Worm (Caenorhabditis elegans): ENCODE measurements around the gene oatr-1.

Gene oatr-1

ce11 chrIII:6344737-6345136 is 51.2 kb downstream of the oatr-1 start:
- TF ChIP-seq C06A6.2 (GFP tag; conservative IDR thresholded peaks at IDR 0.05), result no peak
- peak; percentile 80 for TF ChIP-seq K12H6.12 (tag; optimal IDR thresholded peaks at IDR 0.05)
- no peak for TF ChIP-seq nhr-90 (tag; optimal IDR thresholded peaks at IDR 0.05)
- peak; percentile 63; the same call in 1 of the 2 replicates for TF ChIP-seq mcd-1 (GFP tag; IDR thresholded peaks at IDR 0.05)
- no peak for TF ChIP-seq ccch-3 (GFP tag; optimal IDR thresholded peaks at IDR 0.05)
- no peak for TF ChIP-seq ztf-25 (GFP tag; IDR thresholded peaks at IDR 0.05)
- no peak for TF ChIP-seq sea-2 (GFP tag; IDR thresholded peaks at IDR 0.05)
- TF ChIP-seq nhr-179 (tag; optimal IDR thresholded peaks at IDR 0.05), result no peak
- TF ChIP-seq zfh-2 (GFP tag; conservative IDR thresholded peaks at IDR 0.05), result no peak
- no peak for TF ChIP-seq egl-18 (GFP tag; IDR thresholded peaks at IDR 0.05)
- no peak; the same call in 1 of the 2 replicates for TF ChIP-seq madf-8 (GFP tag; conservative IDR thresholded peaks at IDR 0.05)
- no peak for TF ChIP-seq F52B5.7 (tag; optimal IDR thresholded peaks at IDR 0.05)
- peak; percentile 92 for TF ChIP-seq lsl-1 (GFP tag; optimal IDR thresholded peaks at IDR 0.05)
- peak; percentile 17 for TF ChIP-seq dpl-1 (GFP tag; optimal IDR thresholded peaks at IDR 0.05)
- peak; percentile 97 for TF ChIP-seq hmg-1.2 (GFP tag; IDR thresholded peaks at IDR 0.05)
- TF ChIP-seq hlh-12 (tag; optimal IDR thresholded peaks at IDR 0.05), result no peak
- TF ChIP-seq atf-7 (tag; optimal IDR thresholded peaks at IDR 0.05), result peak; percentile 12
- no peak for TF ChIP-seq snpc-3.4 (tag; optimal IDR thresholded peaks at IDR 0.05)
- no peak for TF ChIP-seq zim-3 (tag; optimal IDR thresholded peaks at IDR 0.05)
- no peak for TF ChIP-seq akir-1 (GFP tag; optimal IDR thresholded peaks at IDR 0.05)
- peak; percentile 54 for TF ChIP-seq tlf-1 (GFP tag; optimal IDR thresholded peaks at IDR 0.05)
- peak; percentile 41 for TF ChIP-seq F23B12.7 (tag; optimal IDR thresholded peaks at IDR 0.05; ENCODE audit: insufficient read depth)
- TF ChIP-seq lin-35 (GFP tag; optimal IDR thresholded peaks at IDR 0.05), result peak in 1 of 3 experiments; percentile 56
- peak; percentile 70 for TF ChIP-seq lin-54 (GFP tag; optimal IDR thresholded peaks at IDR 0.05)
- peak; percentile 63 for TF ChIP-seq repo-1 (tag; optimal IDR thresholded peaks at IDR 0.05)
- TF ChIP-seq ztf-28 (GFP tag; IDR thresholded peaks at IDR 0.05), result no peak
- TF ChIP-seq unc-130 (GFP tag; optimal IDR thresholded peaks at IDR 0.05), result no peak
- TF ChIP-seq nhr-80 (tag; optimal IDR thresholded peaks at IDR 0.05), result peak; percentile 47
- TF ChIP-seq aptf-3 (GFP tag; IDR thresholded peaks at IDR 0.05), result no peak
- TF ChIP-seq lsy-27 (tag; optimal IDR thresholded peaks at IDR 0.05; ENCODE audit: borderline replicate concordance, insufficient read depth), result no peak
- TF ChIP-seq rpc-1 (optimal IDR thresholded peaks at IDR 0.05), result no peak
- no peak for TF ChIP-seq rpc-1 (tag; optimal IDR thresholded peaks at IDR 0.05)
- TF ChIP-seq nfya-1 (tag; optimal IDR thresholded peaks at IDR 0.05; ENCODE audit: borderline replicate concordance, insufficient read depth), result no peak
- peak; percentile 71 for TF ChIP-seq ZK185.1 (tag; optimal IDR thresholded peaks at IDR 0.05; ENCODE audit: poor library complexity, severe bottlenecking)
- no peak for TF ChIP-seq cebp-1 (GFP tag; IDR thresholded peaks at IDR 0.05)
- peak; percentile 74 for TF ChIP-seq cebp-1 (tag; optimal IDR thresholded peaks at IDR 0.05)
- TF ChIP-seq ceh-100 (GFP tag; IDR thresholded peaks at IDR 0.05), result 0 out of 2 replicates have a peak, but pooled peaks have one; percentile 15
- TF ChIP-seq chd-7 (tag; optimal IDR thresholded peaks at IDR 0.05), result peak; percentile 47
- TF ChIP-seq F22D6.2 (tag; optimal IDR thresholded peaks at IDR 0.05), result no peak
- TF ChIP-seq ztf-6 (GFP tag; IDR thresholded peaks at IDR 0.05), result no peak
- no peak for TF ChIP-seq F37B4.10 (GFP tag; IDR thresholded peaks at IDR 0.05)
- no peak for TF ChIP-seq fkh-3 (tag; optimal IDR thresholded peaks at IDR 0.05)
- no peak for TF ChIP-seq dpff-1 (tag; optimal IDR thresholded peaks at IDR 0.05)
- no peak for TF ChIP-seq cebp-2 (GFP tag; IDR thresholded peaks at IDR 0.05)
- peak; percentile 57 for TF ChIP-seq B0019.2 (GFP tag; conservative IDR thresholded peaks at IDR 0.05)
- peak; percentile 84 for TF ChIP-seq dox-1 (GFP tag; IDR thresholded peaks at IDR 0.05)
- TF ChIP-seq ceh-91 (GFP tag; IDR thresholded peaks at IDR 0.05), result peak; percentile 66
- no peak for TF ChIP-seq tbx-9 (tag; optimal IDR thresholded peaks at IDR 0.05; ENCODE audit: borderline replicate concordance)
- TF ChIP-seq C17E4.6 (GFP tag; IDR thresholded peaks at IDR 0.05), result 0 out of 2 replicates have a peak, but pooled peaks have one; percentile 8
